Fruit fly (Drosophila melanogaster): ENCODE data around the gene AsnS.

AsnS gene

DNA sequence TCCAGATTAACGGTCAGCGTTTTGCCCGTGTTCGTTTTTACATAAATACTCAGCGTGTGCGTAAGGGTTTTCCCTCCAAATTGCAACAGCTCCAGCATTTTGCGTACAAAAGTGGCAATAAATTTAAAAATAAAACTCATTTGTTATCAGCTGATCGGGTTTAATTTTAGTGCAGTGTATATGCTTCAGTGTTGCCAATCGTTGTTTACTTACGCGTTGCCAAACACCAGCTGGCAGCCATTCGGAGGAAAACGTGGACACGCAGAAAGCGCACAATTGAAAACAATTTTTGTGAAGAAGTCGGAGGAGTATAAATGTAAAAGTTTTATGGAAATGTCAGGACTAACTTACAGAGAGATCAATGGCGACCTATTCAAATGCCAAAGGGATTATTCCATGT, 23.6 kb downstream of the AsnS start, which contains the start of the genes Targ3 and park (continued):
- TF ChIP-seq zf30C (GFP tag; optimal IDR thresholded peaks at IDR 0.05) (peak; percentile 90), CG4854 (GFP tag; optimal IDR thresholded peaks at IDR 0.05) (peak; percentile 99), chinmo (GFP tag; IDR thresholded peaks at IDR 0.05; ENCODE audit: partially characterized antibody) (no peak), mld (GFP tag; IDR thresholded peaks at IDR 0.05; ENCODE audit: partially characterized antibody) (no peak), Atf-2 (GFP tag; optimal IDR thresholded peaks at IDR 0.05) (no peak), nmo (GFP tag; optimal IDR thresholded peaks at IDR 0.05) (peak; percentile 7), CG8281 (tag; optimal IDR thresholded peaks at IDR 0.05) (no peak), CG17186 (GFP tag; optimal IDR thresholded peaks at IDR 0.05) (peak; percentile 76), D19A (tag; optimal IDR thresholded peaks at IDR 0.05) (peak; percentile 2), Sry-δ (GFP tag; optimal IDR thresholded peaks at IDR 0.05) (peak; percentile 20), unpg (GFP tag; optimal IDR thresholded peaks at IDR 0.05) (peak; percentile 9), yki (optimal IDR thresholded peaks at IDR 0.05) (no peak), Nf-YC (tag; optimal IDR thresholded peaks at IDR 0.05) (no peak), Antp (GFP tag; optimal IDR thresholded peaks at IDR 0.05) (peak; percentile 15), CHES-1-like (GFP tag; optimal IDR thresholded peaks at IDR 0.05) (peak; percentile 28), HmgZ (tag; optimal IDR thresholded peaks at IDR 0.05) (peak; percentile 48), zen2 (GFP tag; IDR thresholded peaks at IDR 0.05; ENCODE audit: partially characterized antibody) (no peak), Dll (GFP tag; IDR thresholded peaks at IDR 0.05; ENCODE audit: partially characterized antibody) (0 out of 4 replicates have a peak, but pooled peaks have one; percentile 43), NfI (GFP tag; optimal IDR thresholded peaks at IDR 0.05) (peak; percentile 55), CG12391 (tag; optimal IDR thresholded peaks at IDR 0.05) (no peak), Sox100B (GFP tag; optimal IDR thresholded peaks at IDR 0.05) (no peak), ranshi (GFP tag; IDR thresholded peaks at IDR 0.05) (no peak), E2f2 (GFP tag; IDR thresholded peaks at IDR 0.05) (peak; percentile 90), CG4404 (GFP tag; IDR thresholded peaks at IDR 0.05) (no peak), ems (GFP tag; optimal IDR thresholded peaks at IDR 0.05) (peak; percentile 40), Ptx1 (GFP tag; IDR thresholded peaks at IDR 0.05) (no peak), CG3163 (GFP tag; optimal IDR thresholded peaks at IDR 0.05) (peak; percentile 19), Dad (GFP tag; optimal IDR thresholded peaks at IDR 0.05) (peak; percentile 1), sens-2 (GFP tag; IDR thresholded peaks at IDR 0.05) (no peak), CG1233 (GFP tag; optimal IDR thresholded peaks at IDR 0.05) (no peak), CG17385 (GFP tag; optimal IDR thresholded peaks at IDR 0.05) (peak; percentile 45), CG15514 (GFP tag; optimal IDR thresholded peaks at IDR 0.05) (peak; percentile 41), slp2 (GFP tag; optimal IDR thresholded peaks at IDR 0.05) (no peak), Dp (GFP tag; optimal IDR thresholded peaks at IDR 0.05) (peak; percentile 84), CG8478 (optimal IDR thresholded peaks at IDR 0.05) (no peak), sob (GFP tag; IDR thresholded peaks at IDR 0.05) (peak; percentile 38; the same call in 1 of the 2 replicates), h (optimal IDR thresholded peaks at IDR 0.05) (no peak), Gug (GFP tag; IDR thresholded peaks at IDR 0.05) (0 out of 4 replicates have a peak, but pooled peaks have one; percentile 4), hkb (optimal IDR thresholded peaks at IDR 0.05) (peak; percentile 37), hkb (GFP tag; IDR thresholded peaks at IDR 0.05) (no peak), ci (GFP tag; IDR thresholded peaks at IDR 0.05) (peak; percentile 64; the same call in 1 of the 3 replicates), CG16813 (GFP tag; IDR thresholded peaks at IDR 0.05; ENCODE audit: partially characterized antibody) (no peak), prd (optimal IDR thresholded peaks at IDR 0.05) (no peak), prd (GFP tag; IDR thresholded peaks at IDR 0.05) (no peak), Kr (GFP tag; optimal IDR thresholded peaks at IDR 0.05) (no peak), CG10543 (GFP tag; optimal IDR thresholded peaks at IDR 0.05) (peak; percentile 22), Pdp1 (GFP tag; optimal IDR thresholded peaks at IDR 0.05) (peak in 1 of 2 experiments; percentile 4), Scr (GFP tag; IDR thresholded peaks at IDR 0.05; ENCODE audit: partially characterized antibody) (peak; percentile 33; the same call in 1 of the 2 replicates), CG15696 (tag; optimal IDR thresholded peaks at IDR 0.05) (no peak), Mad (GFP tag; optimal IDR thresholded peaks at IDR 0.05) (peak; percentile 47), zfh2 (GFP tag; optimal IDR thresholded peaks at IDR 0.05) (peak; percentile 55), CG9876 (GFP tag; optimal IDR thresholded peaks at IDR 0.05) (no peak)
